Worm (Caenorhabditis elegans) whole organism, L4 larva: ENCODE data around the gene ins-19.
"Not testable (repeated sequence)": the region's sequence is repeated elsewhere in the genome, so short reads cannot be mapped to it uniquely, and the experiment has no call there.

Experiments used
- D1046.2 ChIP-seq: fragments of 200-800 bp; sonication (Bioruptor generic); IDR thresholded peaks from 2 replicates; pipeline ENCODE4 v1.3.6; 2022; ENCODE audit warnings: missing genetic modification characterization, missing compliant biosample characterization
- T20F7.1 ChIP-seq: fragments of 200-800 bp; sonication (Bioruptor generic); optimal IDR thresholded peaks from 2 replicates; lab custom pipeline; 2018; ENCODE audit warnings: mild to moderate bottlenecking, missing genetic modification characterization, missing compliant biosample characterization
- Y75B8A.6 ChIP-seq: fragments of 200-800 bp; sonication (Bioruptor generic); IDR thresholded peaks from 2 replicates; pipeline ENCODE4 v1.3.6; 2022; ENCODE audit warnings: missing genetic modification reagents, missing genetic modification characterization, missing compliant biosample characterization
- aha-1 ChIP-seq: fragments of 150-350 bp; peaks from one replicate; lab custom pipeline; 2014; ENCODE audit warnings: missing biosample characterization, missing genetic modification characterization
- attf-4 ChIP-seq: sonication (generic microtip); optimal IDR thresholded peaks from 3 replicates; lab custom pipeline; 2017; ENCODE audit warnings: missing biosample characterization, missing genetic modification characterization
- ceh-44 ChIP-seq: fragments of 200-800 bp; sonication (Bioruptor generic); IDR thresholded peaks from 2 replicates; pipeline ENCODE4 v1.3.6; 2022; ENCODE audit warnings: missing genetic modification reagents, missing genetic modification characterization, missing compliant biosample characterization
- cey-2 ChIP-seq: sonication (generic microtip); optimal IDR thresholded peaks from 3 replicates; lab custom pipeline; 2017; ENCODE audit warnings: missing genetic modification characterization, mild to moderate bottlenecking, missing compliant biosample characterization, antibody characterized with exemption, borderline replicate concordance; ENCODE audit not compliant: insufficient read depth
- daf-19 ChIP-seq: fragments of 200-800 bp; sonication (Bioruptor generic); conservative IDR thresholded peaks from 2 replicates; pipeline ENCODE4 v1.3.6; 2022; ENCODE audit warnings: missing genetic modification characterization, missing compliant biosample characterization
- daf-8 ChIP-seq: fragments of 200-800 bp; sonication (Bioruptor generic); IDR thresholded peaks from 2 replicates; pipeline ENCODE4 v1.3.6; 2022; ENCODE audit warnings: missing genetic modification characterization, missing compliant biosample characterization
- dpl-1 ChIP-seq: fragments of 150-350 bp; optimal IDR thresholded peaks from 2 replicates; lab custom pipeline; 2014; ENCODE audit warnings: missing biosample characterization, missing genetic modification reagents, missing genetic modification characterization
- fos-1 ChIP-seq: fragments of 150-350 bp; optimal IDR thresholded peaks from 2 replicates; lab custom pipeline; 2014; ENCODE audit warnings: missing biosample characterization, missing genetic modification characterization
- lin-1 ChIP-seq: fragments of 200-800 bp; sonication (Bioruptor generic); IDR thresholded peaks from 2 replicates; pipeline ENCODE4 v1.3.6; 2022; ENCODE audit warnings: missing genetic modification reagents, missing genetic modification characterization, missing compliant biosample characterization
- lin-13 ChIP-seq: fragments of 150-350 bp; optimal IDR thresholded peaks from 2 replicates; lab custom pipeline; 2014; ENCODE audit warnings: missing biosample characterization, missing genetic modification reagents, missing genetic modification characterization
- lin-29 ChIP-seq: fragments of 200-800 bp; sonication (Bioruptor generic); IDR thresholded peaks from 2 replicates; pipeline ENCODE4 v1.3.6; 2022; ENCODE audit warnings: missing genetic modification reagents, missing genetic modification characterization, missing compliant biosample characterization
- lin-39 ChIP-seq: fragments of 150-350 bp; optimal IDR thresholded peaks from 2 replicates; lab custom pipeline; 2014; ENCODE audit warnings: missing biosample characterization, missing genetic modification reagents, missing genetic modification characterization
- lsy-2 ChIP-seq, 2 experiments: fragments of 150-350 bp in 1 of 2; sonication (generic microtip) in 1 of 2; optimal IDR thresholded peaks; 2 replicates each; lab custom pipeline; 2014 to 2017; ENCODE audit warnings: missing biosample characterization in 2 of 2, missing genetic modification characterization in 2 of 2
- madf-5 ChIP-seq, 2 experiments: fragments of 200-800 bp; sonication (Bioruptor generic); IDR thresholded peaks; 2 replicates each; pipeline ENCODE4 v1.3.6; 2022; ENCODE audit warnings: missing compliant biosample characterization in 2 of 2, missing genetic modification characterization in 2 of 2
- mep-1 ChIP-seq: fragments of 150-350 bp; sonication (generic microtip); optimal IDR thresholded peaks from 3 replicates; lab custom pipeline; 2014; ENCODE audit warnings: missing biosample characterization, missing genetic modification characterization
- nhr-102 ChIP-seq: sonication (generic microtip); optimal IDR thresholded peaks from 2 replicates; lab custom pipeline; 2016; ENCODE audit warnings: mild to moderate bottlenecking, missing genetic modification characterization, moderate library complexity, missing compliant biosample characterization
- nhr-42 ChIP-seq: fragments of 200-800 bp; sonication (Bioruptor generic); IDR thresholded peaks from 2 replicates; pipeline ENCODE4 v1.3.6; 2022; ENCODE audit warnings: missing genetic modification characterization, missing compliant biosample characterization
- nhr-6 ChIP-seq: fragments of 150-350 bp; optimal IDR thresholded peaks from 2 replicates; lab custom pipeline; 2014; ENCODE audit warnings: missing biosample characterization, missing genetic modification characterization
- nhr-77 ChIP-seq: fragments of 150-350 bp; optimal IDR thresholded peaks from 2 replicates; lab custom pipeline; 2014; ENCODE audit warnings: missing biosample characterization, missing genetic modification characterization
- pha-4 ChIP-seq, 2 experiments: fragments of 150-350 bp in 1 of 2; fragments of 200-800 bp in 1 of 2; sonication (Bioruptor generic) in 1 of 2; IDR thresholded peaks in 1 of 2; optimal IDR thresholded peaks in 1 of 2; 2 replicates each; pipeline versions ENCODE4 v1.3.6 to Lab custom; 2014 to 2022; ENCODE audit warnings: missing genetic modification characterization in 2 of 2, missing genetic modification reagents in 2 of 2, missing biosample characterization in 1 of 2, missing compliant biosample characterization in 1 of 2
- php-3 ChIP-seq: fragments of 200-800 bp; sonication (Bioruptor generic); IDR thresholded peaks from 2 replicates; pipeline ENCODE4 v1.3.6; 2022; ENCODE audit warnings: missing genetic modification reagents, missing genetic modification characterization, missing compliant biosample characterization
- set-16 ChIP-seq: fragments of 200-800 bp; sonication (Bioruptor generic); IDR thresholded peaks from 2 replicates; pipeline ENCODE4 v1.3.6; 2022; ENCODE audit warnings: missing genetic modification reagents, missing genetic modification characterization, missing compliant biosample characterization
- spr-1 ChIP-seq: sonication (generic microtip); optimal IDR thresholded peaks from 2 replicates; lab custom pipeline; 2016; ENCODE audit warnings: mild to moderate bottlenecking, missing genetic modification characterization, missing compliant biosample characterization
- spr-3 ChIP-seq: fragments of 200-800 bp; sonication (Bioruptor generic); optimal IDR thresholded peaks from 2 replicates; lab custom pipeline; 2018; ENCODE audit warnings: mild to moderate bottlenecking, missing genetic modification characterization, missing compliant biosample characterization
- unc-39 ChIP-seq: sonication (generic microtip); optimal IDR thresholded peaks from 2 replicates; lab custom pipeline; 2017; ENCODE audit warnings: missing biosample characterization, missing genetic modification characterization
- unc-62 ChIP-seq, 3 experiments: fragments of 150-350 bp in 1 of 3; sonication (generic microtip); optimal IDR thresholded peaks in 2 of 3; peaks in 1 of 3; 1 replicate in 1 of 3; 2 replicates in 2 of 3; lab custom pipeline; 2014 to 2017; ENCODE audit warnings: missing biosample characterization in 3 of 3, missing genetic modification characterization in 3 of 3, missing genetic modification reagents in 3 of 3, missing genotype in 1 of 3
- zag-1 ChIP-seq: fragments of 150-350 bp; optimal IDR thresholded peaks from 2 replicates; lab custom pipeline; 2014; ENCODE audit warnings: missing biosample characterization, missing genetic modification characterization
- zfp-3 ChIP-seq: fragments of 200-800 bp; sonication (Bioruptor generic); conservative IDR thresholded peaks from 2 replicates; pipeline ENCODE4 v1.3.6; 2022; ENCODE audit warnings: missing genetic modification reagents, missing genetic modification characterization, missing compliant biosample characterization
- zip-11 ChIP-seq: fragments of 200-800 bp; sonication (Bioruptor generic); IDR thresholded peaks from 2 replicates; pipeline ENCODE4 v1.3.6; 2022; ENCODE audit warnings: missing genetic modification characterization, missing compliant biosample characterization

Gene ins-19

ce11 chrII:3145842-3146241 lies 19.6 kb upstream of the ins-19 start, which contains the start of gene T10D4.15:
Gene T10D4.15, plus strand, starts transcription at chrII:3146142.
- TF ChIP-seq attf-4 (tag; lab: Kevin White, UChicago): no peak
- TF ChIP-seq ceh-44 (GFP tag; lab: Robert Waterston, UW): no peak
- peak in 1 of 2 experiments; percentile 45 for TF ChIP-seq unc-62 (GFP tag; optimal IDR thresholded peaks at IDR 0.05 in 1 of 2; lab: Kevin White, UChicago)
- no peak for TF ChIP-seq unc-62 (tag; optimal IDR thresholded peaks at IDR 0.05; lab: Kevin White, UChicago)
- TF ChIP-seq nhr-77 (tag; lab: Kevin White, UChicago): no peak
- TF ChIP-seq lin-29: no peak
- no peak for TF ChIP-seq zip-11 (GFP tag; lab: Robert Waterston, UW)

DNA sequence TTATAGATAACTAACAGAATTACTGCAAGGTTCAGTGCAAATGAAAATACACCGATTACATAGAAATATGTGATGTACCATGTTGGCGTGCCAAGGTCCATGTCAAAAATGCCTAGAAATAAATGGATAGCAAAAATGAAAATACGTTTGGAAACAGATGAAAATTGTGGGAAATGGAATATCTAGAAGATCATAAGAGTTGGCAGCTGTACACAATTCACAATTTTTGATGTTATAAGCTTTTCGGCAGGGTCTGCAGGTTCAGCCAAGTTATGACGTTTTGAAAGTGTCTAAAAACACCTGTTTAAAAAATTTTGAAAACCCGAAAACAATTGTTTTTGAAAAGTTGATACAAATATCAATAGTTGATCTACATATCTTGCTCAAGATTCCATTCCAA lies 18.3 kb upstream of the ins-19 start, which contains the start of gene sri-43:
Gene sri-43 (minus strand): TSS at position 101 of the 400 bp plus-strand sequence.
- TF ChIP-seq Y75B8A.6 (GFP tag; lab: Robert Waterston, UW); D1046.2 (GFP tag; lab: Robert Waterston, UW); cey-2 (tag; lab: Kevin White, UChicago): not testable (repeated sequence)

DNA sequence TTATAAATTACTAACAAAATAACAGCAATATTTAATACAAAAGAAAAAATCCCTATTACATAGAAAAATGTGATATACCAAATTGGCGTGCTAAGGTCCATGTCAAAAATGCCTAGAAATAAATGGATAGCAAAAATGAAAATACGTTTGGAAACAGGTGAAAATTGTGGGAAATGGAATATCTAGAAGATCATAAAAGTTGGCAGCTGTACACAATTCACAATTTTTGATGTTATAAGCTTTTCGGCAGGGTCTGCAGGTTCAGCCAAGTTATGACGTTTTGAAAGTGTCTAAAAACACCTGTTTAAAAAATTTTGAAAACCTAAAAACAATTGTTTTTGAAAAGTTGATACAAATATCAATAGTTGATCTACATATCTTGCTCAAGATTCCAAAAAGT lies 16.6 kb upstream of the ins-19 start, which contains the start of gene sri-42:
Gene sri-42 (minus strand): TSS at position 101 of the 400 bp plus-strand sequence.
- TF ChIP-seq spr-1 (tag; lab: Kevin White, UChicago); lsy-2 (tag; optimal IDR thresholded peaks at IDR 0.05; lab: Kevin White, UChicago); madf-5 (GFP tag; IDR thresholded peaks at IDR 0.05; lab: Robert Waterston, UW): not testable (repeated sequence)
- TF ChIP-seq, all 104 proteins: peak for 0; not testable (repeated sequence) for 104

DNA sequence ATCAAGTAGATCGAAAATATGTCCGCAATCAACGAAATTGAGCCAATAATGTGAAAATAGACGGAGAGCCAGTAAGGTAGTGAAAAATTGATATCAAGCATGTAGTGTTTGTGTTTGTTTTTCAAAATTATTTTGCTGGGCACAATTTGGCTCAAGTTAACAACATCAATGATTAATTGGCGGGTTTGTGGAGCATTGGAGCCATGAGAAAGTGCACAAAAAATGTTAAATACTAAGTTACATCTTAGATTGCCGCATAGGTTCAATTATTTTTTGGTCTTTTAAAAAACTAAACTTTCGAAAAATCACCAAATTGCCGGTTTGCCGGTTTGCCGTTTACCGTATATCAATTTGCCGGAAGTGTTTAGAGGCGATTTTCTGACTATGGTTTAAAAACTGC lies 11.6 kb upstream of the ins-19 start, which contains the start of gene sri-54:
Gene sri-54 (minus strand): TSS at position 101 of the 400 bp plus-strand sequence.
- TF ChIP-seq daf-19 (GFP tag; lab: Robert Waterston, UW) (no peak), nhr-42 (GFP tag; lab: Robert Waterston, UW) (no peak), zfp-3 (GFP tag; lab: Robert Waterston, UW) (no peak), nhr-102 (tag; lab: Kevin White, UChicago) (no peak), mep-1 (tag; lab: Kevin White, UChicago) (no peak), daf-8 (GFP tag; lab: Robert Waterston, UW) (no peak), dpl-1 (GFP tag; lab: Kevin White, UChicago) (no peak), unc-39 (tag; lab: Kevin White, UChicago) (no peak), fos-1 (tag; lab: Kevin White, UChicago) (no peak), nhr-77 (tag; lab: Kevin White, UChicago) (no peak), php-3 (GFP tag; lab: Robert Waterston, UW) (no peak), nhr-6 (tag; lab: Kevin White, UChicago) (no peak), set-16 (GFP tag; lab: Robert Waterston, UW) (no peak), T20F7.1 (GFP tag; lab: Kevin White, UChicago) (no peak), zag-1 (no peak), spr-3 (GFP tag; lab: Kevin White, UChicago) (no peak), D1046.2 (GFP tag; lab: Robert Waterston, UW) (no peak), lin-39 (tag; lab: Kevin White, UChicago) (no peak)

ce11 chrII:3135293-3135692 lies 9.1 kb upstream of the ins-19 start:
- TF ChIP-seq lin-1 (no peak), lin-13 (GFP tag; lab: Kevin White, UChicago) (no peak), unc-39 (tag; lab: Kevin White, UChicago) (no peak), aha-1 (tag; lab: Kevin White, UChicago) (no peak), pha-4 (GFP tag; IDR thresholded peaks at IDR 0.05; lab: Robert Waterston, UW) (no peak), pha-4 (tag; optimal IDR thresholded peaks at IDR 0.05; lab: Kevin White, UChicago) (no peak), cey-2 (tag; lab: Kevin White, UChicago) (no peak)
